Worm (Caenorhabditis elegans): ENCODE measurements around the gene flp-25.

DNA sequence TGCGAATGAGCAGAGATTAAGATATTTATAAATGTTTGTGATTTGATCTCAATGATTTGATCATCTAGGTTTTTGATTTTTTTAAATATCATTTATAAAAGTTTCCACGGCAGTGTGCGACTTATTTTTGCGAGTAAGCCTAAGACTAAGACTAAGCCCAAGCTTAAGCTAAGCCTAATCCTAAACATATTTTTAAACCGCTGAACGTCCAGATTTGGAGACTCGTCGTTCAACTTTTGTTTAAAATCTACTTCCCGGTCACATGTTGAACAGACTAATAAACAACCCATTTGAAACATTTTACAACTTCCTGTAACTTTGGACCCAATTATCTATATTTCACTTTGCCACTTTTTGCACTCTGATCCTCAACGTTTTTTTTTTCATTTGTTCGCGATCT, 2.3 kb upstream of the flp-25 start, which contains the start of gene K04H4.5:
- TF ChIP-seq R02D3.7 (tag; optimal IDR thresholded peaks at IDR 0.05) (no peak), nhr-237 (tag; optimal IDR thresholded peaks at IDR 0.05) (no peak), nhr-77 (tag; optimal IDR thresholded peaks at IDR 0.05) (no peak), mml-1 (tag; optimal IDR thresholded peaks at IDR 0.05) (no peak), ceh-82 (tag; optimal IDR thresholded peaks at IDR 0.05) (no peak), nhr-23 (tag; optimal IDR thresholded peaks at IDR 0.05) (no peak), nhr-12 (tag; optimal IDR thresholded peaks at IDR 0.05) (no peak), fos-1 (tag; optimal IDR thresholded peaks at IDR 0.05) (no peak), pha-4 (tag; optimal IDR thresholded peaks at IDR 0.05) (no peak), ceh-28 (tag; optimal IDR thresholded peaks at IDR 0.05) (no peak), nhr-11 (tag; optimal IDR thresholded peaks at IDR 0.05) (no peak), ama-1 (optimal IDR thresholded peaks at IDR 0.05) (no peak)

Data from whole organism, L3 larva.